Worm (Caenorhabditis elegans): ENCODE data around the gene ess-2.

DNA sequence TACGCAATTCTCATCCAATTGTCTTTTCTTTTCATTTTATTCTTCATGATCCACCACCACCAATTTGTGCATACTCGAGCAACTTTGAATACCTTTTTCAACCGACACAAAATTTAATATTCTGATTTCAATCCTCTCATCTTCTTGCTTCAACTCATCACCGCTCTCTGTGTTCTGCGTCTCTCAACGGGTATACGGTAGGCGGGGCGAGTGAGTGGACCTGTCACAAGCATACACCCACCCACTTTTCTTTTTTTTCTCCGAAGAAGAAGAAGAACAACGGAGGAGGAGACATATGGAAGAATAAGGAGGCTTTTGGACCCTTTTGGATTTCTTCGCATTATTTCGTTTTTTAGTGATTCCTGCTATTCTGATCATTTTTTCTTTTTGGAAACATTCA is 28.7 kb downstream of the ess-2 start:
- TF ChIP-seq zag-1 (tag; optimal IDR thresholded peaks at IDR 0.05), result no peak
- TF ChIP-seq lin-13 (GFP tag; optimal IDR thresholded peaks at IDR 0.05), result no peak
- no peak for TF ChIP-seq hlh-17 (GFP tag; optimal IDR thresholded peaks at IDR 0.05; ENCODE audit: borderline replicate concordance)
- TF ChIP-seq elt-3 (tag; optimal IDR thresholded peaks at IDR 0.05), result no peak
- TF ChIP-seq unc-62 (GFP tag; optimal IDR thresholded peaks at IDR 0.05), result no peak
- TF ChIP-seq ztf-4 (tag; optimal IDR thresholded peaks at IDR 0.05), result no peak
- no peak for TF ChIP-seq C04F5.9 (tag; optimal IDR thresholded peaks at IDR 0.05)
- TF ChIP-seq lin-39 (tag; optimal IDR thresholded peaks at IDR 0.05), result no peak
